Worm (Caenorhabditis elegans) whole organism, dauer: ENCODE measurements around the gene H03G16.7.

Experiments
- unc-62 ChIP-seq: sonication (generic microtip); optimal IDR thresholded peaks from 2 replicates; lab custom pipeline; 2017; ENCODE audit warnings: missing biosample characterization, missing genetic modification reagents, missing genetic modification characterization

Gene H03G16.7

ce11 chrX:15039696-15040212 lies 16.1 kb downstream of the H03G16.7 start:
- TF ChIP-seq unc-62 (GFP tag; lab: Kevin White, UChicago): no peak

- TF ChIP-seq unc-62 (GFP tag; lab: Kevin White, UChicago): no peak
These were observed 16.7 kb downstream of the H03G16.7 start for ce11 chrX:15039029-15039695.

DNA sequence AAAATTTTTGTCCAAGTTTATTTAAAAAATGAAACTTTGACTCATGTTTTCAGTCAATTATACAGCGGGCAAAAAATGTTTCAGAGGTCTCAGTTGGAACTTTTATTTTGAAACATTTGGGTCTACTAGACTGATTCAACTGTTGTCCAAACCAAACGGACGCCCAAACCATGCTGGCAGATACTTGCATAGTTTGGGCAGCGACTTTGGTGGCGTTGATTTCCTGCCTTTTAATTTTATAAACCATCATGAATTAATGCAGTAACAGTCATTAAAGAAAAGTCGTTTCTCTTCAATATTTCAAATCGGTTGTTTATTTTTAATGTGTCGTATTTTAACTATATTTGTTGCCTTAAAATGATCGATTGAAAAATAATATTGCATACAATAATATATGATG lies 19.5 kb downstream of the H03G16.7 start:
- TF ChIP-seq unc-62 (GFP tag; lab: Kevin White, UChicago): no peak

DNA sequence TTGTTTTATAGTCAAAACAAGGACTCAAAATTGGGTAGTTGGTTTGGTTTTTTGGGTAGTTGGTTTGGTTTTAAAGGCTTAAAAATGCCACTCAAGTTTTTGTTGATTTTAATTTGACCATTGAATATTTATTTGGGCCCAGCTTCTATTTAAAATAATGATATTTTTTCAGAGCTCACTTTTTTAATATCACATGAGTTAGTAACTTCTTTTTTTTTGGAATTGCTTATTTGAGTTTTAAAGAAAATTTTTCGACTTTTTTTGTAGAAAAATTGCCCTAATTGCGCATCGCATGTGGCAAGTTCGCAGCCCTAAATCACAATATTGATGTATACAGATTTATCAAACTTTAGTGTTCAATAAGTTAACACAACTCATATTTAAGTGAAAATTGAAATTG lies 20.1 kb downstream of the H03G16.7 start:
- no peak for TF ChIP-seq unc-62 (GFP tag; lab: Kevin White, UChicago)

DNA sequence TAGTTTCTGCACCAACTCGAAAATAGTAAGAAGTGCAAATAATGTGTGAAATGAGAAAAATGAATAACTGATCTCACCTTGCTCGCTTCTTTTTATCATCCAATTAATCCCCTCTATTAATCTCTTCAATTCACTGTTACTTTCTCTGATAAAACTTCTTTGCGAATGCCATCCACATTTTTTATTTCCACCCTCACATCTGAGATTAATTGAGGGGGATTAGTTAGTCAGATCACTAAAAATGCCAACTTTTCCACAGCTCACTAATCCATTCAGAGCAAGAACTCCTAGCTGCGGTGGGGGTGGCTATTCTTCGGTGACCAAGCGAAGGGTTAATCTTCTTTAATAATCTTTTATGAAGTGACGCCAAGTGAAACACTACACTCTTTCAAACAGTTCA lies 21.0 kb downstream of the H03G16.7 start, which contains the start of gene dsc-1:
Gene dsc-1 (minus strand): TSS at position 46 of the 400 bp plus-strand sequence.
- no peak for TF ChIP-seq unc-62 (GFP tag; lab: Kevin White, UChicago)

ce11 chrX:15027997-15028396 lies 27.8 kb downstream of the H03G16.7 start:
- TF ChIP-seq unc-62 (GFP tag; lab: Kevin White, UChicago): no peak

DNA sequence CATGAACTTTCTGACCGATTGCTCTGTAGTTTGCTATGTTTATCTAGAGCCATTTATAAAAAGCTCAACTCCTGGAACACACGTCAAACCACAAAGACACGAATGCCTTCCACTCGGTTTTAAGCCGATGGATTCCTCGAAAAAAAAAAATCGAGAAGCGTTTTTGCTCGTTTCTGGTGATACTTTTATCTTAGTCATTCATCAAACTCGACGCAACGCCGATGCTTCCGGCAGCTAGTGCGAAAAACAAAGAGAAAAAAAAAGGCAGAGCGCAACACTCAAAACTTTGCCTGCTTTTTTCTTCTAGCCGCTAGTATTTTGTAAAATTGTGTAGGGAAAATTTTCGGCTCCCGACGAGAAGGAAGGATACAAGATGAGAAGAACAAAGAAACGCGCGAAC lies 28.2 kb downstream of the H03G16.7 start:
- no peak for TF ChIP-seq unc-62 (GFP tag; lab: Kevin White, UChicago)

DNA sequence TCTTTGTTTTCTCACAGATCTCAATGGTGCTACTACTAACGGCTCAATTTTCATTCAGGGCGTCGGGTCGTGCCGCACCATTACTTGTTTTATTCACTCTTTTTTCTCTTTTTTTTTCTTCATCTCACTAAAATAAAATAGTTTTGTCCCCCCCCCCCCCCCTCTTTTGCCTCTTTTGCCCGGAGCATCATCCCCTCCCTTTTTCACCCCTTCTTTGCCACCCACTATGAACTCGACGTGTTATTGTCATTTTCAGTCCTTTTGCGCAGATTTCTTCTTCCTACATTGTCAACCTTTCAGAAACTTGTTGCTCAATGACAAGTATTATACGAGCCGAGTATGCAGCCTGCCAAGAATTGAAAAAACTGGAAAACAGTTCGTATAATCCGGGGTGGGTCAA lies 29.8 kb downstream of the H03G16.7 start, which contains the start of gene seb-3:
Gene seb-3 (plus strand): TSS at position 301 of the 400 bp plus-strand sequence.
- no peak for TF ChIP-seq unc-62 (GFP tag; lab: Kevin White, UChicago)

DNA sequence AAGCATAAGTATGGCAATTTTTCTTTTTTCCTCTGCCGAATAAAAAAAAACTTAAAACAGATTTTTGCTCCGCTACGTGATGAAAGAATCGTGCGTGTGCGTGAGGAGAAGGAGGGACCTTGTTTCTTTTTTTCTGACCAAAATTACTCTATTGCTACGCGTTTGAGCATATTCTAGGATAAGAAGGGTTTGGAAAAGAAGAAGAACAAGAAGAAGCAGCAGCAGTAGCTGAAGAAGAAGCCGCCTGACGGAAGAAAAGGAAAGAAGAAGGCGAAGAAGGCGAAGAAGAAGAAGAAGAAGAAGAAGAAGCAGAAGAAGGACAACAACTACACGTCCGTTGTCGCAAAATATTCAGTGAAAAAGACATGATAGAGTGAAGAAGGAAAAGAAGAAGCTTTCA lies 39.7 kb downstream of the H03G16.7 start:
- no peak for TF ChIP-seq unc-62 (GFP tag; lab: Kevin White, UChicago)

- TF ChIP-seq unc-62 (GFP tag; lab: Kevin White, UChicago): no peak
These were observed 41.8 kb downstream of the H03G16.7 start for ce11 chrX:15013941-15014453.

DNA sequence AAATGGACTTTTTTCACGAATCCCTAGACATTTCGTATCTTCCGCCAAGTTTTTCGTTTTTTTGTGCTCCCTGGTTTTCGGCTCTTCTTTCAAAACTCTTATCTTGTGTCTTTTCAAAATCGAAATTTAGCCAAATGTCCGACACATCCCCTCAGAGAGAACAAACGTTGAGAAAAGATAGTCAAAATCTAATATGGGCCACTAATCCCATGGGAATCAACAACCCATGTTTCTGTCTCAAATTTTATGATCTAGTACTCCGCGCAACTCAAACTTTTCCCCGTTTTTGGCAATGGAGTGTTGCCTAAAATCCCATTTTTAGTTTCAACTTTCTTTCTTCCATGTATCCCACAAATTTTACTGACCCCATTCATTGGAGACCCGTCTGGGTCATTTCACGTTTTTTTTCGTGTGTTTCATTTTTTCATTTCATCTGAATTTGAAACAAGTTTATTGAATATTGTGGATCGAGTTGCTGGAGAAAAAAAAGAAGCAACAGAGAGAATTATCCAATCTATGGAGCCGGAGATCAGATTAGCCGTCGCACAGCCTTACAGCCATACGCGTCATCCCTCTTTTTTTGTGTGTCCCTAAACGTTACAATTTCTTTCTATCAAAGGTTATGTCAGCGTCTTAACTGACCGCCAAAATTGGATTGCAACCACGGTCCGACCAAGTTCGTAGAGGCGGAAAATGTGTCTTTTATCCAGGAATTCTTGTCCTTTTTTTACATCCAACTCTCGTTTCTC lies 44.1 kb downstream of the H03G16.7 start:
- TF ChIP-seq unc-62 (GFP tag; lab: Kevin White, UChicago): no peak

- TF ChIP-seq unc-62 (GFP tag; lab: Kevin White, UChicago): no peak
These were observed 44.9 kb downstream of the H03G16.7 start for ce11 chrX:15010941-15011340.

DNA sequence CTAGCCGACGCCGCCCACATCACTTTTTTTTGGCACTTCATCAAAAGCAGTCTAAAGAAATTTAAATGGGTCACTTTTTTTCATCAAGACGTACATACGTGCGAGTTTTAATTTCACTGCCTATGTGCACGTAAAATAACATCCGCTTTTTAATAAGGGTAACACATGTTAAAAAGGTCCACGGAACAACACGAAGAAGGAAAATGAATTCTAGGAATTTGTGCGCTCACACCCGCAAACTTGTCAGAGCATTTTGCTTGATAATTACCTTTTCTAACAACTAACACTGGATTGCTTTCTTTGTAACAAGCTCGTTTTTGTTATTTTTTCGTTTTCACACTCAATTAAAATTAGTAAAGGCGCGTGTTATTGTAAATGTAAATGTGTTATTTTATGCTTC lies 47.1 kb downstream of the H03G16.7 start:
- TF ChIP-seq unc-62 (GFP tag; lab: Kevin White, UChicago): no peak

DNA sequence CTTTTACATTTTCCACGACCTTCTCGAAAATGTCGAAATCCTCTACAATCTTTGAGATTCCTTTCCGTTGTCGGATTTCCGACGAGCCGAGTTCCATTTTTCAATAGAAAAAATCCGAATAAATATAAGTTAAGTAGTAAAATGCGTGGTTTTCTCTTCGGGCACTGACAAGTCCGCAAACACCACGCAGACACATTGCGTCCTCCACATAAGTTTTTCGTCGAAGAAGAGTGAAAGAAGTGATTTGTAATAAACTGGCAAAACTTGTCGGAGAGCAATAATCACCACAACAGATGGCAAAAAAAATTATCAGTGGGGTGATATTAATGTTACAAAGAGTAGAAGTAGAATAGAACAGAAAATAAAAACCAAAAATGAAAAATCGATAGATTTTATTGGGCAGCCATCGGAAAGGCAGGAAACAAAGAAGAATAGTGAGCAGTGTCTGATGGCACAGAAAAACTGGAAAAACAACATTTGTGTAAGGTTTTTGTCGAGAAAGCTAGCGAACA lies 48.9 kb downstream of the H03G16.7 start, which contains the start of gene ergi-2:
Gene ergi-2 (minus strand): TSS at position 462 of the 512 bp plus-strand sequence.
- TF ChIP-seq unc-62 (GFP tag; lab: Kevin White, UChicago): no peak
